Fruit fly (Drosophila melanogaster): ENCODE data around the gene Nemp.
A peak's percentile ranks its signal among the peaks of the same experiment; 100 is the strongest.

Nemp gene

dm6 chrX:16651098-16651497 lies 3.7 kb downstream of the Nemp start, which contains the start of the genes CG32573 and CG42512 (continued):
- no peak for TF ChIP-seq CG13775 (GFP tag; optimal IDR thresholded peaks at IDR 0.05)
- TF ChIP-seq Myb (GFP tag; optimal IDR thresholded peaks at IDR 0.05), result peak; percentile 24
- TF ChIP-seq CG9437 (GFP tag; optimal IDR thresholded peaks at IDR 0.05), result peak; percentile 77
- TF ChIP-seq Hmr (GFP tag; optimal IDR thresholded peaks at IDR 0.05), result peak; percentile 19
- peak; percentile 78 for TF ChIP-seq bbx (GFP tag; IDR thresholded peaks at IDR 0.05; ENCODE audit: partially characterized antibody)
- TF ChIP-seq insv (GFP tag; optimal IDR thresholded peaks at IDR 0.05), result peak in 1 of 2 experiments; percentile 71
- peak; percentile 71 for TF ChIP-seq unc-4 (GFP tag; IDR thresholded peaks at IDR 0.05; ENCODE audit: partially characterized antibody)
- TF ChIP-seq Atf-2 (GFP tag; optimal IDR thresholded peaks at IDR 0.05), result no peak
- TF ChIP-seq nmo (GFP tag; optimal IDR thresholded peaks at IDR 0.05), result peak; percentile 23
- no peak for TF ChIP-seq CG11398 (GFP tag; optimal IDR thresholded peaks at IDR 0.05)
- TF ChIP-seq row (GFP tag; IDR thresholded peaks at IDR 0.05), result peak; percentile 12; the same call in 1 of the 3 replicates
- no peak for TF ChIP-seq bab2 (GFP tag; optimal IDR thresholded peaks at IDR 0.05)
- TF ChIP-seq hb (GFP tag; IDR thresholded peaks at IDR 0.05; ENCODE audit: partially characterized antibody), result peak; percentile 49; the same call in 1 of the 3 replicates
- TF ChIP-seq amos (GFP tag; IDR thresholded peaks at IDR 0.05; ENCODE audit: partially characterized antibody), result peak; percentile 75
- TF ChIP-seq Dll (GFP tag; IDR thresholded peaks at IDR 0.05; ENCODE audit: partially characterized antibody), result peak; percentile 75
- TF ChIP-seq CG3995 (GFP tag; optimal IDR thresholded peaks at IDR 0.05), result peak; percentile 26
- peak; percentile 16 for TF ChIP-seq CG17829 (tag; optimal IDR thresholded peaks at IDR 0.05)
- peak; percentile 71 for TF ChIP-seq Ets97D (GFP tag; optimal IDR thresholded peaks at IDR 0.05)
- TF ChIP-seq MBD-R2 (GFP tag; IDR thresholded peaks at IDR 0.05), result peak; percentile 40
- TF ChIP-seq mirr (GFP tag; optimal IDR thresholded peaks at IDR 0.05), result peak; percentile 7
- no peak for TF ChIP-seq Lim3 (GFP tag; IDR thresholded peaks at IDR 0.05)
- no peak for TF ChIP-seq CG3065 (GFP tag; optimal IDR thresholded peaks at IDR 0.05)
- TF ChIP-seq HHEX (GFP tag; optimal IDR thresholded peaks at IDR 0.05), result no peak
- TF ChIP-seq oc (tag; optimal IDR thresholded peaks at IDR 0.05), result no peak
- TF ChIP-seq Scr (GFP tag; IDR thresholded peaks at IDR 0.05; ENCODE audit: partially characterized antibody), result peak; percentile 65
- TF ChIP-seq CG32767 (GFP tag; IDR thresholded peaks at IDR 0.05), result no peak
- no peak for TF ChIP-seq Xbp1 (GFP tag; optimal IDR thresholded peaks at IDR 0.05)
- TF ChIP-seq mld (GFP tag; IDR thresholded peaks at IDR 0.05; ENCODE audit: partially characterized antibody), result peak; percentile 53; the same call in 1 of the 3 replicates
- no peak for TF ChIP-seq D19A (tag; optimal IDR thresholded peaks at IDR 0.05)
- TF ChIP-seq sna (GFP tag; IDR thresholded peaks at IDR 0.05; ENCODE audit: partially characterized antibody), result peak; percentile 59
- peak; percentile 74 for TF ChIP-seq tna (GFP tag; IDR thresholded peaks at IDR 0.05; ENCODE audit: partially characterized antibody)
- TF ChIP-seq B-H2 (GFP tag; optimal IDR thresholded peaks at IDR 0.05), result peak; percentile 43
- TF ChIP-seq HmgZ (tag; optimal IDR thresholded peaks at IDR 0.05), result peak; percentile 49
- peak; percentile 90 for TF ChIP-seq chinmo (GFP tag; IDR thresholded peaks at IDR 0.05; ENCODE audit: partially characterized antibody)
- no peak for TF ChIP-seq CG12744 (GFP tag; optimal IDR thresholded peaks at IDR 0.05)
- no peak for TF ChIP-seq seq (GFP tag; IDR thresholded peaks at IDR 0.05)
- TF ChIP-seq mam (GFP tag; optimal IDR thresholded peaks at IDR 0.05), result peak; percentile 13
- TF ChIP-seq Nf-YA (GFP tag; IDR thresholded peaks at IDR 0.05), result no peak
- peak; percentile 79 for TF ChIP-seq Bgb (GFP tag; IDR thresholded peaks at IDR 0.05; ENCODE audit: partially characterized antibody)
- TF ChIP-seq Med (GFP tag), result peak; percentile 81
- TF ChIP-seq Dp (GFP tag; optimal IDR thresholded peaks at IDR 0.05), result peak; percentile 95
- peak; percentile 77 for TF ChIP-seq HLH4C (GFP tag; IDR thresholded peaks at IDR 0.05; ENCODE audit: partially characterized antibody)
- peak; percentile 48; the same call in 1 of the 2 replicates for TF ChIP-seq ato (GFP tag; IDR thresholded peaks at IDR 0.05; ENCODE audit: partially characterized antibody)

Measured in whole organism, embryonic.